Fruit fly (Drosophila melanogaster): Measurements from ENCODE around the gene ND-B16.6.

Gene ND-B16.6

dm6 chrX:6334945-6335344, 15.3 kb downstream of the ND-B16.6 start:
- no peak for TF ChIP-seq CG17801 (GFP tag; optimal IDR thresholded peaks at IDR 0.05; ENCODE audit: partially characterized antibody)

dm6 chrX:6332988-6333719, 17.0 kb downstream of the ND-B16.6 start:
- TF ChIP-seq CG17801 (GFP tag; optimal IDR thresholded peaks at IDR 0.05; ENCODE audit: partially characterized antibody): no peak

DNA sequence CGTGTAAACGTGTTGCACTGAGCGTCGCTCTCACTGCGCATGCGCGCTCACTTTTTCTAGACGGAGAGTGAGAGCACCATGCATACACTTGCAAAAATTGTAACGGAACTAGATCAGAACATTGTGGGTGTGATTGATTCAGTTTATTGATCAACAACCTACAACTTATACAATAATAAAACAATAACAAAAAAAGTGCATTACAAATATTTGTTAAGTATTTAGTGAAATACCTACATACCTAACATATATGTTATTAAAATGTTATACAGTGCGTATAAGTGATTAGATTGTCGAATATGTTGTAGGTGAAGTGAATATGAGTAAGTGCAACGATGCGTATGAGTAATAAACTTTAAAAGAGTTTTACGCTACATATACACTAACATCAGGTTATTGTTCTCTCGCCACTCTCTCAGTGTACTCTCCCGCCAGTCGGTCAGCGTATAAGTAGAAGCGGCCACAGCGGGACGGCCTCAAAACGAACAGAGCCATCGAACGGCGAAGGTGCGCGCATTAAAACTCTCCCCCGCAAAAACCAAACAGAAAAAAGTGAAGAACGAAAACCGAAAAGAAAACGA, 19.7 kb downstream of the ND-B16.6 start, which contains the start of gene CG42240:
Gene CG42240 (plus strand): TSS at position 474 of the 581 bp plus-strand sequence.
- TF ChIP-seq CG17801 (GFP tag; optimal IDR thresholded peaks at IDR 0.05; ENCODE audit: partially characterized antibody): peak; percentile 83

- TF ChIP-seq CG17801 (GFP tag; optimal IDR thresholded peaks at IDR 0.05; ENCODE audit: partially characterized antibody): no peak
These were observed 33.2 kb downstream of the ND-B16.6 start for dm6 chrX:6316858-6317474.

dm6 chrX:6315583-6315982, 34.6 kb downstream of the ND-B16.6 start:
- no peak for TF ChIP-seq CG17801 (GFP tag; optimal IDR thresholded peaks at IDR 0.05; ENCODE audit: partially characterized antibody)

- no peak for TF ChIP-seq CG17801 (GFP tag; optimal IDR thresholded peaks at IDR 0.05; ENCODE audit: partially characterized antibody)
These were observed 38.7 kb downstream of the ND-B16.6 start for dm6 chrX:6311516-6311915.

DNA sequence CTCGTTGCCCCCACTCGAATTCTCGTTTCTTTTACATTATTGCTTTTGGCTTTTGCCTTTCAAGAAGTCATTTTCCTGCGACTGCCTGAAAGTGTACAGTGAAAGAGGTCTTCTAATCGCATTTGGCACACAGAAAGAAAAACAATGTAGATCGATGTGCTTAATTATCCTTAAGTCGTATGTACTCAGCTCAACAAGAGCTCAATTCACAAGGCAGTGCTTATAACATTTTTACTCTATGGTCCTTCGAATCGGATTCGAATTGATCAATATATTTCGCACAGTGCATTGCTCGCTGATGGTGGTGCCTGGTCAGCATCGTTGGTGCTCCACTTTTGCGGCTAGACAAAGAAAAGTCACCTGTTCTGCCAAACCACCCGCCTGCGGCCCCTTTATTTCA, 39.8 kb downstream of the ND-B16.6 start:
- no peak for TF ChIP-seq CG17801 (GFP tag; optimal IDR thresholded peaks at IDR 0.05; ENCODE audit: partially characterized antibody)

DNA sequence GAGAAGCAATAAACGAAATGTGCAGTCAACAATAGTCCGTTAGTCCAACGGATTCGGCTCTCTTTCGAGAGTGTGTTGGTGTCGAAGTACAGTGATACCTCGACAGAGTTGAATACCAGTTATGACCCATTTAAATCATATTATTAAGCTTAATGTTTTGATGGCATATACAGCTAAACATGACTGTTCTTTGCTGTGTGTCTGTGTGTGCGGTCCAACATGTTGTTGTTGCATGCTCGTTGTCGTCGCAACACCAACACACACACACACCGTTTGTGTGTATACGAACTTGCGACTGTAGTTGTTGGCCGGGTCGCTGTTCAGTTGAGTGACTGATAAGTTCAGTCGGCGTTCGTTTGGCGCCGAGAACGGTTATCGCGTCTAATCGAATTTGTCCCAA, 41.3 kb downstream of the ND-B16.6 start, which contains the start of gene CG15894:
Gene CG15894 (plus strand): TSS at position 361 of the 400 bp plus-strand sequence.
- no peak for TF ChIP-seq CG17801 (GFP tag; optimal IDR thresholded peaks at IDR 0.05; ENCODE audit: partially characterized antibody)

DNA sequence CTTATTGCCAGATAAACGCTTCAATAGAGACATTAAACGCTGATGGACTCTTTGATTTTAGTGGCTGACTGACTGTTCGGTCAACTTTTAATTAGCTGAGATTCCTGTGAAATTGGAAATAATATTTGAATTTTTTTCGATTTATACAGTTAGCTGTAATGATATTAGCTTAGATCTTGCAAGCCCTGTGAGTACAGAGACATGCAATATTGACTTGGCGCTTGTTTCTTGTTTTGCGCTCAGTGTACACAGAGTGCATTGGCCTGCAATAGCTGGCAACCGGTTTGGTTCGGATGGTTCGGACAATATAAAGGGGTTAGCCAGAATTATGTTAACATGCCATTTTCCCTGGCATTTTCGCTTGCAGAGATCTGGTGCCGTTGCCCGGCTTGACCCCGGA, 44.9 kb downstream of the ND-B16.6 start:
- TF ChIP-seq CG17801 (GFP tag; optimal IDR thresholded peaks at IDR 0.05; ENCODE audit: partially characterized antibody): no peak

DNA sequence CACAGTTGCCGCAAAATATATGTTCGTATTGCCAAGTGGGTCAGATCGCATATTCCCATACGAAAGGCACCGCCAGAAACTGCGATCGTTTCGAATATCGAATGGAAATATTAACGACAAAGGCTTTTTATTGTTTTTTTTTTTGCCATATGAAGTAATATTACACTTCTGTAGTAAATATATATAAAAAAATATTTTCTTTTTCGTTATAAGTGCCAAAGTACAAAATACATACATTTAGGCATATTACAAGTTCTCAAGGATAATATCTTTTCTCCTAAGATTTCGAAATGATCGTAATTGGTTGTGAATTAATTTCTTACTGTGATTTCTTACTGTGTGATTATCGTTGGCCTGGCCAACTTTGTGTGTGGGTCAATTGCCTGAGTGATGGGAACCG, 46.0 kb downstream of the ND-B16.6 start:
- no peak for TF ChIP-seq CG17801 (GFP tag; optimal IDR thresholded peaks at IDR 0.05; ENCODE audit: partially characterized antibody)

- TF ChIP-seq CG17801 (GFP tag; optimal IDR thresholded peaks at IDR 0.05; ENCODE audit: partially characterized antibody): no peak
These were observed 46.5 kb downstream of the ND-B16.6 start, which contains the start of gene CG3823 for dm6 chrX:6303675-6304074. Gene CG3823 (plus strand): TSS chrX:6303975.

DNA sequence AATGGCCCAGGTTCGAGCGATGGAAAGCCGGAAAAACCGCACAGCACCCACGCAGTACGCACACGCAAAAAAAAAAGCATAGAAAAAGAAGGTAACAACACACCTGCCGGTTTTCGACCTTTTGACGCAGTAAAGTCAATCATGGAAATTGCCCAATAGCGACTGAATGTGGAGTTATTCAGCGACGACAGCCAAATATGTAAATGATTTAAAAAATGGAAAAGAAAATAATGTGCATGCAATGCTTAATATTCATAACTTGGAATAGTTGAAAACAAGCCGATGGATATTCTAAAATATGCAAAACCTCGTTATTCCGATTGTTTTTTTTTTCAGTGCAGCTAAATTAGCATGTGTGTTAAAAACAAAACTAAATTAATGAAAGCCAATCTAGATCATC, 47.0 kb downstream of the ND-B16.6 start:
- TF ChIP-seq CG17801 (GFP tag; optimal IDR thresholded peaks at IDR 0.05; ENCODE audit: partially characterized antibody): no peak

DNA sequence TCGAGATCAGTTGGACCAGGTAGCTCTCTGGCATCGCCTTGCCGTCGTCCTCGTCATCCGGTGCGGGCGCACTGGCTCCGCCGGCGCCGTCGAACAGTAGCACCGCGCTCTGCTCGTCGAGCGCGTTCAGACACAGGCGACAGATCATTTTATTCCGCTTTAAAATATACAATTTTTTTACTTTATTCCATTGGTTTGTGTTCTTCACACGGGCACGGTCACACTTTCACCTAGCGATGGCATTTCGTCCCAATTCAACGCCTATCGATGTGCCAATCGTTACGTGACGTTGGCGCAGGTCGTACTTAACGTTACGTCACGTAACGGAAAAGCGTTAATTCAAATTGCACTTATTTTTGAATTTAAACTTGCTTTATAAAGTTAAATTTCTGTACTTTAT, 49.1 kb downstream of the ND-B16.6 start, which contains the start of gene CG12219:
Gene CG12219 (minus strand): TSS at position 234 of the 400 bp plus-strand sequence.
- TF ChIP-seq CG17801 (GFP tag; optimal IDR thresholded peaks at IDR 0.05; ENCODE audit: partially characterized antibody): peak; percentile 36
